Fruit fly (Drosophila melanogaster): Measurements from ENCODE around the gene CG6428.

DNA sequence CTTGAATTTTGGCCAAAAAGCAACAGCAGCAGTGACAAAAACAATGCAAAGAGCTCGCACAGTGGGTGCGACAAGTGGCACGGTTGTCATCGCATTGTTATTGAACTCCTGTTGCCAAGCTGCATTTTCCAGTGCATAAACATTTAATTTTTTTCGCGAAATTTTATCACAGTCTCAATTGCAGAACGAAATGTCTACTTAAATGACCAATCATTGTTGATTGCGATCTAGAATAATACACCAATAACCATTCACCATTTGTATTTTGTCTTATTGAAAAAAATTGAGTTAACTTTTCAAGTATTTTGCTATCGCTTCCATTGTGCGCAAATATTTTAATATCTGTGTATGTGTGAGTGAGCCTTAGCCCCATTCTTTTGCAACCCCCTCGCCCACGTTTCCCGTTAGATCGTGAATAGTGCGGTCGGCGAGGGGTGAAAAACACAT, 18.2 kb downstream of the CG6428 start:
- no peak for TF ChIP-seq EcR (GFP tag; optimal IDR thresholded peaks at IDR 0.05)
- peak; percentile 76 for TF ChIP-seq fd96Ca (GFP tag; IDR thresholded peaks at IDR 0.05)
- no peak for TF ChIP-seq Pif1A (GFP tag; optimal IDR thresholded peaks at IDR 0.05)
- no peak for TF ChIP-seq CG15710 (tag; optimal IDR thresholded peaks at IDR 0.05)
- TF ChIP-seq CG34367 (tag; optimal IDR thresholded peaks at IDR 0.05) = no peak
- no peak for TF ChIP-seq CG14655 (GFP tag; optimal IDR thresholded peaks at IDR 0.05)
- no peak for TF ChIP-seq CG10348 (GFP tag; IDR thresholded peaks at IDR 0.05)
- peak; percentile 56; the same call in 1 of the 2 replicates for TF ChIP-seq CG32121 (GFP tag; IDR thresholded peaks at IDR 0.05)
- TF ChIP-seq CG4496 (GFP tag; IDR thresholded peaks at IDR 0.05) = no peak; the same call in 2 of the 3 replicates

Measured in whole organism, pupa.